Worm (Caenorhabditis elegans): Measurements from ENCODE around the gene C01F6.14.

Gene C01F6.14

DNA sequence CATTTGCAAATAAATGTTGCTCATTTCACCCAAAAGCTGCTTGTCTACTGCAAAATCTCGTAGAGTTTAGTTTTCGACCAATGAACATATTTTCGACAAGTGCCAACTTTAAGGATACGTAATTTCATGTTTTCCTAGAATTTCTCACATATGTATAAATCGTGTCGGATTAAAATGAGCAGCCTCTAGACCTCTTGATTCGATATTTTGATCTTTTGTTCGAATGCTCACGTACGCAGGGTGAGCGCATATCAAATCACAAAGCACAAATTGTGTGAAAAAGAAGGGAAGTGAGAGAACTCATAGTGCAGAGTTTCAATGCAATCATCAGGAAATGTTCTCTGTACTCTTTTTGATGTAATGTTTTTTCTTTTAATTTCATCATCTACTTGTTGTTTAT lies 40.4 kb downstream of the C01F6.14 start:
- TF ChIP-seq snpc-4 (GFP tag; optimal IDR thresholded peaks at IDR 0.05), result no peak
- TF ChIP-seq snpc-4 (tag; optimal IDR thresholded peaks at IDR 0.05), result no peak
- TF ChIP-seq cebp-1 (GFP tag; IDR thresholded peaks at IDR 0.05), result no peak
- peak; percentile 25 for TF ChIP-seq cebp-1 (tag; optimal IDR thresholded peaks at IDR 0.05)

All from whole organism, young adult.